Worm (Caenorhabditis elegans): ENCODE results near the gene zmp-6.

zmp-6 gene

DNA sequence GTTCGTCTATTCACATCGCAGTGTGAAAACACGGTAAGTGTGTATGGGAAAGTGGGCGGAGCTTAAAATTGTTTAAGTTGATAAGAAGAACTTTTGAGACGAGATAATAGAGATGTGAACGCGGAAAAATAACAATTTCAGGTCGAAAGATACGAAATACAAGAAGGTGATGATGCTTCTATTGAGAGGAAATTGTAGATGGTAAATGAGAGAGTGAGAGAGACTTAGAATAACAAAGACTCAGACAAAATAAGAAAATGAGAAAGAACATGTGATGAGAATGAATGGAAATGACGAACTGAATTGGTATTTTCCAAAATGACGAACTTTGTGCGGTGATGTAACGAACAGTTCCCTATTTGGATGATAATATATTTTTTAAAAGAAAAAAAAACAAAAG, 23.4 kb upstream of the zmp-6 start:
- no peak for TF ChIP-seq nhr-12 (tag; optimal IDR thresholded peaks at IDR 0.05)
- no peak for TF ChIP-seq lin-11 (tag; optimal IDR thresholded peaks at IDR 0.05)
- TF ChIP-seq sma-3 (GFP tag; optimal IDR thresholded peaks at IDR 0.05), result peak; percentile 12
- TF ChIP-seq nhr-6 (tag; optimal IDR thresholded peaks at IDR 0.05), result no peak
- no peak for TF ChIP-seq elt-1 (tag; optimal IDR thresholded peaks at IDR 0.05)
- TF ChIP-seq nhr-25 (tag; optimal IDR thresholded peaks at IDR 0.05), result peak; percentile 13
- no peak for TF ChIP-seq ztf-11 (tag; optimal IDR thresholded peaks at IDR 0.05)

DNA sequence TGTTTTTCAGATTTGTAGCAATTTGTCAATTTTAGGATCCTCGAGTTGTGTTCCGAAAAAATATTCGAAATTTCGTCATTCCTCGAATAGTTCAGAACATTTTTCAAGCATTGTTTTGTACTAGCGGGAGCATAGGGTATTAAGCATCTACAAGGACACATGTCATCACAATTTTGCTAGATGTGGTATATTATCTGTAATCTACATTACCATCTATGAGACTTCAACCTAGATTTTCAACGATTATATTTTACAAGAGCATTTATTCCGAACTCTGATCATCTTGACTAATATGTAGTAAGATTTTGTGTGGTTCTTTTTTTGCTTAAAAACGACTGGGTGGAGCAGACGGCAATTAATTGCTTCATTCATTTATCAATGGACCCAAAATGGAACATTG, 15.4 kb upstream of the zmp-6 start:
- TF ChIP-seq ztf-1 (GFP tag; conservative IDR thresholded peaks at IDR 0.05), result no peak
- TF ChIP-seq sma-3 (GFP tag; optimal IDR thresholded peaks at IDR 0.05), result no peak
- TF ChIP-seq ztf-4 (tag; optimal IDR thresholded peaks at IDR 0.05), result no peak
- no peak for TF ChIP-seq egl-27 (tag; optimal IDR thresholded peaks at IDR 0.05)
- no peak for TF ChIP-seq ceh-16 (tag; optimal IDR thresholded peaks at IDR 0.05)
- TF ChIP-seq nhr-21 (tag; optimal IDR thresholded peaks at IDR 0.05), result no peak
- no peak for TF ChIP-seq lsy-2 (tag; optimal IDR thresholded peaks at IDR 0.05)
- no peak for TF ChIP-seq lin-39 (tag; optimal IDR thresholded peaks at IDR 0.05)
- TF ChIP-seq gmeb-1 (tag; optimal IDR thresholded peaks at IDR 0.05), result no peak
- TF ChIP-seq sma-9 (GFP tag; optimal IDR thresholded peaks at IDR 0.05), result no peak
- TF ChIP-seq sma-9 (tag; optimal IDR thresholded peaks at IDR 0.05), result no peak
- no peak for TF ChIP-seq Y55F3AM.14 (GFP tag; optimal IDR thresholded peaks at IDR 0.05)
- TF ChIP-seq ceh-82 (tag; optimal IDR thresholded peaks at IDR 0.05), result no peak

DNA sequence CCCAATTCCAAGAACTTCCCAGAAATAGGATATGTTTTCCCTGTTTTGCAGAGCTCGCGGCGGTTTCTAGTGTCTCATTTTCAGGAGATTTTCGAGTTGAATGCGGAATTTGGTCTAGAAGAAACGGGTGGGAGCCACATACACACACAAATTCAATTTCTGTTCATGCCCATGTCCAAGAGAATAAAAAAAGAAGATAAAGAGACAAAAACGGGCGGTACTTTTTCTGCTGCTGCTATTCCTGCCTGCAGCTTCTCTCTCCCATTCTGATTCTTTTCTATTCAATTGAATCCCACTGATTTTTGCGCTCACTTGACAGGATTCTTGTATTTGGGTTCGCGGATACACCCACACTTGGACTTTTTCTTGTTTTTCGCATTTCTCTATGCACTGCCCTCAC, 15.0 kb upstream of the zmp-6 start:
- TF ChIP-seq ZK546.5 (tag; optimal IDR thresholded peaks at IDR 0.05) (no peak), egl-27 (tag; optimal IDR thresholded peaks at IDR 0.05) (no peak), lin-11 (tag; optimal IDR thresholded peaks at IDR 0.05) (no peak), dmd-4 (tag; optimal IDR thresholded peaks at IDR 0.05) (no peak), mab-5 (tag; optimal IDR thresholded peaks at IDR 0.05) (no peak), lin-13 (GFP tag; optimal IDR thresholded peaks at IDR 0.05) (no peak), C34F6.9 (tag; optimal IDR thresholded peaks at IDR 0.05) (no peak), ceh-16 (tag; optimal IDR thresholded peaks at IDR 0.05) (no peak), nhr-77 (tag; optimal IDR thresholded peaks at IDR 0.05) (no peak), lsy-2 (tag; optimal IDR thresholded peaks at IDR 0.05) (no peak)

DNA sequence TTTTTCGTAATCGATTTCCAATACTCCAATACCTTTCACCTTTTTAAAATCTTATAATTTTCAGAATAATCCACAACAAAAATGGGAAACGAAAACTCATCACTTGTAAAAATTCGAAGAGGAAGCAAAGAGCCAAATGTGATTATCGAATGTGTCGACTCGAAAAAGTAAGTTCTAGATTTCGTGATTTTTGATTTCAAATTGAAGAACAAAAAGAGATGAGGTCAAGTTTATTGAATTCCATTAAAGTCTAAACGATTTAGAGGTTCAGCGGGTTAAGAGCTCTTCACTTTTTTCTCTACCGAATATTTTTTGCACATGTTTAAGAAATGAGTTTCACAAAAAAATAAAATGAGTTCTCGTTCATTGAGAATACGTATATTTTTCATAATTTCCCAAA, 11.3 kb upstream of the zmp-6 start, which contains the start of gene B0361.4:
TSS of gene B0361.4 (plus strand) at position 61 of the 400 bp plus-strand sequence.
- TF ChIP-seq ztf-1 (GFP tag; conservative IDR thresholded peaks at IDR 0.05), result no peak
- no peak for TF ChIP-seq nhr-6 (tag; optimal IDR thresholded peaks at IDR 0.05)
- no peak for TF ChIP-seq sem-4 (tag; optimal IDR thresholded peaks at IDR 0.05)
- TF ChIP-seq snpc-4 (tag; optimal IDR thresholded peaks at IDR 0.05), result no peak
- TF ChIP-seq lsy-2 (tag; optimal IDR thresholded peaks at IDR 0.05), result no peak
- no peak for TF ChIP-seq lin-13 (GFP tag; optimal IDR thresholded peaks at IDR 0.05)
- no peak for TF ChIP-seq blmp-1 (tag; optimal IDR thresholded peaks at IDR 0.05; ENCODE audit: insufficient read depth)
- TF ChIP-seq ztf-4 (tag; optimal IDR thresholded peaks at IDR 0.05), result no peak
- TF ChIP-seq egl-27 (tag; optimal IDR thresholded peaks at IDR 0.05), result no peak
- no peak for TF ChIP-seq peb-1 (tag; optimal IDR thresholded peaks at IDR 0.05)
- TF ChIP-seq C34F6.9 (tag; optimal IDR thresholded peaks at IDR 0.05), result no peak
- no peak for TF ChIP-seq F13H6.1 (tag; optimal IDR thresholded peaks at IDR 0.05)
- no peak for TF ChIP-seq alr-1 (tag; optimal IDR thresholded peaks at IDR 0.05)
- TF ChIP-seq skn-1 (tag; optimal IDR thresholded peaks at IDR 0.05), result no peak
- no peak for TF ChIP-seq nhr-11 (tag; optimal IDR thresholded peaks at IDR 0.05)
- no peak for TF ChIP-seq ceh-82 (tag; optimal IDR thresholded peaks at IDR 0.05)
- no peak for TF ChIP-seq nhr-25 (tag; optimal IDR thresholded peaks at IDR 0.05)
- no peak for TF ChIP-seq unc-39 (tag; optimal IDR thresholded peaks at IDR 0.05)
- no peak for TF ChIP-seq sma-3 (GFP tag; optimal IDR thresholded peaks at IDR 0.05)

- no peak for TF ChIP-seq ceh-16 (tag; optimal IDR thresholded peaks at IDR 0.05)
- TF ChIP-seq nhr-10 (tag; optimal IDR thresholded peaks at IDR 0.05), result no peak
- no peak for TF ChIP-seq skn-1 (tag; optimal IDR thresholded peaks at IDR 0.05)
- no peak for TF ChIP-seq alr-1 (tag; optimal IDR thresholded peaks at IDR 0.05)
- TF ChIP-seq sma-9 (GFP tag; optimal IDR thresholded peaks at IDR 0.05), result peak; percentile 41
- TF ChIP-seq sma-9 (tag; optimal IDR thresholded peaks at IDR 0.05), result no peak
- TF ChIP-seq lin-39 (tag; optimal IDR thresholded peaks at IDR 0.05), result no peak
- no peak for TF ChIP-seq ztf-11 (tag; optimal IDR thresholded peaks at IDR 0.05)
- no peak for TF ChIP-seq mdl-1 (tag; optimal IDR thresholded peaks at IDR 0.05)
- peak in 1 of 2 experiments; percentile 21 for TF ChIP-seq lsy-2 (tag; optimal IDR thresholded peaks at IDR 0.05)
- TF ChIP-seq ama-1 (optimal IDR thresholded peaks at IDR 0.05), result no peak
- no peak for TF ChIP-seq unc-62 (GFP tag; optimal IDR thresholded peaks at IDR 0.05)
- no peak for TF ChIP-seq unc-39 (tag; optimal IDR thresholded peaks at IDR 0.05)
- no peak for TF ChIP-seq mab-5 (tag; optimal IDR thresholded peaks at IDR 0.05)
- TF ChIP-seq unc-55 (GFP tag; optimal IDR thresholded peaks at IDR 0.05), result no peak
Measured at ce11 chrIII:7253669-7254068, 6.0 kb upstream of the zmp-6 start.
